Worm (Caenorhabditis elegans): ENCODE measurements around the gene F56C9.8.
A peak's percentile ranks its signal among the peaks of the same experiment; 100 is the strongest.

- TF ChIP-seq hlh-30 (tag; optimal IDR thresholded peaks at IDR 0.05; ENCODE audit: insufficient read depth) (peak; percentile 65), nhr-232 (tag; optimal IDR thresholded peaks at IDR 0.05) (no peak), Y22D7AL.16 (tag; optimal IDR thresholded peaks at IDR 0.05) (no peak), tbx-7 (tag; optimal IDR thresholded peaks at IDR 0.05) (no peak), ceh-31 (tag; optimal IDR thresholded peaks at IDR 0.05) (no peak), pha-4 (tag; optimal IDR thresholded peaks at IDR 0.05) (no peak), odd-2 (tag; optimal IDR thresholded peaks at IDR 0.05) (no peak), nhr-11 (tag; optimal IDR thresholded peaks at IDR 0.05) (no peak), sox-4 (tag; optimal IDR thresholded peaks at IDR 0.05) (no peak), lin-11 (tag; optimal IDR thresholded peaks at IDR 0.05) (no peak), pros-1 (tag; optimal IDR thresholded peaks at IDR 0.05) (no peak), C08G9.2 (tag; optimal IDR thresholded peaks at IDR 0.05) (no peak), ztf-16 (tag; optimal IDR thresholded peaks at IDR 0.05) (no peak)
Measured at ce11 chrIII:7272828-7273227, 46.5 kb downstream of the F56C9.8 start.

Measured in whole organism, late embryonic.